Fruit fly (Drosophila melanogaster) whole organism: Measurements from ENCODE around the gene CG4313.

Experiments used
- CG8478 ChIP-seq: fragments of >200 bp; optimal IDR thresholded peaks from 2 replicates; lab custom pipeline; 2018; ENCODE audit warnings: inconsistent platforms
- Dll ChIP-seq: fragments of >200 bp; optimal IDR thresholded peaks from 2 replicates; lab custom pipeline; 2017
- EcR ChIP-seq, 2 experiments: fragments of >200 bp; optimal IDR thresholded peaks; 2 replicates each; lab custom pipeline; 2017; ENCODE audit warnings: missing biosample characterization in 2 of 2, missing genetic modification characterization in 2 of 2, missing genetic modification reagents in 2 of 2
- pan ChIP-seq: fragments of >200 bp; optimal IDR thresholded peaks from 2 replicates; lab custom pipeline; 2017
- psq ChIP-seq: fragments of >200 bp; optimal IDR thresholded peaks from 2 replicates; lab custom pipeline; 2017
- usp ChIP-seq: fragments of >200 bp; optimal IDR thresholded peaks from 2 replicates; lab custom pipeline; 2017; ENCODE audit warnings: missing biosample characterization, missing genetic modification characterization, mixed read lengths

CG4313 gene

DNA sequence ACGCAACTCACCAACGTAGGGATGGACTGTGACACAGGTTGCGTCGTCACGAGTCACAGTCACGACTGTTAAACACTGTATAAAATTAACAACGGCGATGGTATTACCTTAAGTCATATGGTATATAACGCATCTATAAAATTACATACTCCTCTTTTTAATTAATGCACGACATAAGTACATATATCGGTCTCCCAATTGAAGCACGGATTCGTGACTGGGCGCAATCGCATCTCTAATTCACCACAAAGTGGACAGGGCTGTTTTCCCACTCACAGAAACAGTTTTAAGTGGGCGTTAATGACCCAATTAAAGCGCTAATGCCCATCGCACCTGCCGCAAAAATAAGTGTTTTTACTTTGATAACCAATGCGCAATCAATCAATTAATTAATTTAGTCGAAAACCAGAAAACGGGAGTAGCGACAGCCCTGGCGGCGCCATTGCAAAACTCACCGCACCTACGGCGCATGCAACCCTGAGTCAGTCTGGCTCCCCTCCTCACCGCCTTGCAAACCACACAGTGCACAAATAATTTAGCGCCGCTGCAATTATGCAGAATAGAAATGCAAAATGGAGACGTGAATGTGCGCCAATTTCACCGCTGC, at the start of gene CG4313:
Gene CG4313, plus strand, starts transcription at position 557 of the 607 bp plus-strand sequence.
- TF ChIP-seq Dll (lab: Kevin White, UChicago) (no peak), CG8478 (no peak), pan (lab: Kevin White, UChicago) (no peak), psq (lab: Kevin White, UChicago) (no peak), usp (GFP tag; lab: Kevin White, UChicago) (no peak), EcR (GFP tag; optimal IDR thresholded peaks at IDR 0.05; lab: Kevin White, UChicago) (no peak)

DNA sequence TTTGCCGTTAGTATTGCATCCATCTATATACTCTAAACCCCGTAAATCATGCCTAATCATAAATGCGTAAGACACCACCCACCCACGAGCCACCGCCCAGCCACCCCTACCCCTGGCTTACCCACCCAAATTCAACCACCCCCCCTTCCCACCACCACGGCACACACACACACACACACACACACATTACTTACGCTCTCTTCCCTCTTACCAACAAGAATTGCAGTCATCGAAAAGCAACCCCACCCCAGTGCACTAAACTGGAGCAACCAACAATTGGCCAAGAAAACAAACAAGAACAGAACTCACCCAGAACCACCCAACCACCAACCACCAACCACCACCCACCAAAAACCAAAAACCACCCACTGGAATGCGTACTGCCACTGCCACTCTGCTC, 47.5 kb upstream of the CG4313 start:
- TF ChIP-seq pan (lab: Kevin White, UChicago) (no peak), CG8478 (no peak), usp (GFP tag; lab: Kevin White, UChicago) (no peak), EcR (GFP tag; optimal IDR thresholded peaks at IDR 0.05; lab: Kevin White, UChicago) (no peak), Dll (lab: Kevin White, UChicago) (no peak), psq (lab: Kevin White, UChicago) (no peak)

dm6 chrX:1995653-1996052, 46.0 kb upstream of the CG4313 start:
- TF ChIP-seq pan (lab: Kevin White, UChicago), result no peak
- no peak for TF ChIP-seq Dll (lab: Kevin White, UChicago)
- no peak for TF ChIP-seq psq (lab: Kevin White, UChicago)
- TF ChIP-seq usp (GFP tag; lab: Kevin White, UChicago), result no peak
- TF ChIP-seq CG8478, result no peak
- TF ChIP-seq EcR (GFP tag; optimal IDR thresholded peaks at IDR 0.05; lab: Kevin White, UChicago), result no peak

- TF ChIP-seq EcR (GFP tag; optimal IDR thresholded peaks at IDR 0.05; lab: Kevin White, UChicago), result no peak
- no peak for TF ChIP-seq CG8478
- no peak for TF ChIP-seq Dll (lab: Kevin White, UChicago)
- TF ChIP-seq pan (lab: Kevin White, UChicago), result no peak
- no peak for TF ChIP-seq psq (lab: Kevin White, UChicago)
- TF ChIP-seq usp (GFP tag; lab: Kevin White, UChicago), result no peak
These were observed 40.6 kb upstream of the CG4313 start for dm6 chrX:2001057-2001456.

DNA sequence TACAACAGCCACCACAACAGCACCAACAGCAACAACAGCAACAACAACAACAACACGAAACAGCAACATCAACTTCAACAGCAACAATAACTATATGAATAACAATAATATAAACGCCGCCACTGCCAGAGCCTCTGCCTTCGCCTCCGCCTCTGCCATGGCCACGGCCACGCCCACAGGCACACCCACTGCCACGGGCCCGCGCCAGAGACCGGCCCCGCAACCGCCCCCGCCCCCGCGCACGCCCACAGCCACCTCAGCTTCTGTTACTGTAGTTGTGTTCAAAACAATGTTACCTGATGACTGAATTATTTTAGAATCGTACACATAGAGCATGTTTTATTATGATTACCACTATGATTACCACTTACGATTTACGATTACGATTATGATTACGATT, 37.6 kb upstream of the CG4313 start:
- TF ChIP-seq Dll (lab: Kevin White, UChicago) (no peak), pan (lab: Kevin White, UChicago) (no peak), usp (GFP tag; lab: Kevin White, UChicago) (no peak), CG8478 (no peak), EcR (GFP tag; optimal IDR thresholded peaks at IDR 0.05; lab: Kevin White, UChicago) (no peak), psq (lab: Kevin White, UChicago) (no peak)

- TF ChIP-seq pan (lab: Kevin White, UChicago) (no peak), Dll (lab: Kevin White, UChicago) (no peak), EcR (GFP tag; optimal IDR thresholded peaks at IDR 0.05; lab: Kevin White, UChicago) (no peak), CG8478 (no peak), usp (GFP tag; lab: Kevin White, UChicago) (no peak), psq (lab: Kevin White, UChicago) (no peak)
These were observed 35.8 kb upstream of the CG4313 start for dm6 chrX:2005840-2006239.

DNA sequence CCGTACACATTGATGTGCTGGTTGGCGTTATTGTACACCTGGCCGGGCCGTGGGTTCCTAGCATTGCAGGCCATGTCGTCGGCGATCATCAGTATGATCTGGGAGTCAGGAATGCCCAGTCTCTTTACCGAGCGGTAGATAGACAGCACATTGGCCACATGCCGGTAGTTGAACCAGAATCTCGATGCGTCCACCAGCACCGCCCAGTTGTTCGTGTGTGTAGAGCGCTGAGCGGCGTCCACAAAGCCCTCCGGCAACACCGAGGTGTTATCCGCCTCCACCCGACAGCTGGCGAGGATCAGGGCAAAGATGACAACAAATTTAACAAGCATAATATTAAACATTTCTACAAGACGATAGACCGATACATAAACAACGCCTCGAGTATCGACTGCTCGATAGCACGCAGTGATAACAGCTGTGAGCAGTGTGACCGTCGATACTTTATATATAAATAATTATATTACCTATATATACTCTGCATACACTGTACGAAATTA, 32.7 kb upstream of the CG4313 start, which contains the start of gene PIG-K:
Gene PIG-K, minus strand, starts transcription at position 412 of the 500 bp plus-strand sequence.
- TF ChIP-seq EcR (GFP tag; optimal IDR thresholded peaks at IDR 0.05; lab: Kevin White, UChicago), result no peak
- no peak for TF ChIP-seq psq (lab: Kevin White, UChicago)
- TF ChIP-seq Dll (lab: Kevin White, UChicago), result no peak
- no peak for TF ChIP-seq pan (lab: Kevin White, UChicago)

dm6 chrX:2009453-2010009, 32.1 kb upstream of the CG4313 start:
- TF ChIP-seq EcR (GFP tag; optimal IDR thresholded peaks at IDR 0.05; lab: Kevin White, UChicago), result no peak

DNA sequence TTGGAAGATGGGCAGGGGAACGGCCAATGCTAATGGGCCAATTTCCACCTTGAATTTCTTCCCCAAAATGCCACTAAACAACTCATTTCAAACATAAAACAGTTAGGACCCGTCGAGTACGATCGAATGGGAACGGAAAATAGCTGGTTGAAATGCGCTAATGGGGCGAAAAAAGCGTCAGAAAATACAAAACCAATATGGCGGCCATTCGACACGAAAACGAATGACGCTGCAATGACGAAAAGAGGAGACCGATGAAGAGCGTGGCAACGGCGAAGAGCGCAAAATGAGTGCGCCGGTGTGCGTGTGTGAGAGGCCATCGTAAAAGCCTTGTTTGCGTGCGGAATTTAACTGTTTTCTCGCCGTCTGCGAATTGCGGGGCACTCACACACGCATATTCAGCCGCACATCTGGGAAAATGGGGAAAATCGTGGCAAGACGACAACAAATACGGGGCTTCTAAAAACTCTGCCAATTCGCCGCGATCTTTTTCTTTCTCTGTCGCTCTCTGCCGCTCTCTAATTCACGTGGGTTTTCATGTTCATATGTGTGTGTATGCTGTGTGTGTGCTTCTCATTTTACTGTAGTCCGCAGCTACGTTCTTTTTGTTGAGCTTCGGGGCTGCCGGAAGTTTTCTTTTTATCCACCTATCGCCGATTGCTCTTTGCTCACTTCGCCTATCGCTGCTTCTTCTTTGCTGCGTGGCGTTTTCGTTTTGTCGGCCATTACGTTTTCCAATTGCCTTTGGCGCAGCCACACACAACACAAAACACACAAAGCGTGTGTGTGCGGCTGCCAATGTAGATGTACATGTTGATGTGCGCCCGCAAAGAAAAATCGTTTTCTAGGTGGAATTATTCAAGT, 31.4 kb upstream of the CG4313 start, which contains the start of gene east:
Gene east, plus strand, starts transcription at position 851 of the 864 bp plus-strand sequence.
- TF ChIP-seq CG8478, result no peak
- TF ChIP-seq EcR (GFP tag; optimal IDR thresholded peaks at IDR 0.05; lab: Kevin White, UChicago), result no peak
- no peak for TF ChIP-seq pan (lab: Kevin White, UChicago)
- peak; percentile 72 for TF ChIP-seq Dll (lab: Kevin White, UChicago)
- TF ChIP-seq usp (GFP tag; lab: Kevin White, UChicago), result no peak
- TF ChIP-seq psq (lab: Kevin White, UChicago), result peak; percentile 15

DNA sequence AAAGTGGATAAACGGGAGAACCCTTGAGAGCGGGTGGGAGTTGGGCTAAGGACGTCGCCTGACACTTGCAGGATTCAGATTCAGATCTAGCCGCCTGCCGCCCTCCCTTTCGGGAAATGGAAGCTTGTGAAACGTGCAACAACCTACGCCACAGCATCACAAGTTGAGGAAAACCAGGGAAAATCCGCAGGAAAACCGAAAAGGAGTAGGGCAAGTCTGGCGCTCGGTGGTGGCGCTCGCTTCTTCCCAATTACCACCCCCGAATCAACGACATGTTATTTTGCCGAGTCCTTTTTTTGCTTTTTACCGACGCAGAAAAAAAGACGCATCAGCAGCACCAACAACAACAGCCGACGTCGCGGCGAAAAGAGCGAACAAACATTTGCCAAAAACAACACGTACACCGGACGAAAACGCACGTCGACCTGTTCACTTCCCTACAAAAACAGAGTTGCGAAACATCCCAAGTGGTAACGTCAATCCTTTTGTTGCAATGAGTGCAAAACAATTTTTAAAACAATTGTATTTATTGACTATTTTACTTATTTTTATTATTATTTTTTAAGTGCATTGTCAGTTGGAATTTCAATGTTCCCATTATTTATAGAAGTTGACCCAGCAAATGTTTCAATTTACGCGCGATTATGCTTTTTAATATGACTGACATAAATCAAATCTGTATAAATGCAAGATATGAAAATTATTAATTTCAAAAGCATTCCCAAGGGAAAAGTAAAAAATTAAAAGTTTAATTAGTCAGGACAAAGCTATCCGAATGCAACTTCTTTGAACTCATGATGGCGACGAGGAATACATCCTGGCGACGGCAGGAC, 30.2 kb upstream of the CG4313 start:
- TF ChIP-seq pan (lab: Kevin White, UChicago) (no peak), psq (lab: Kevin White, UChicago) (no peak), EcR (GFP tag; optimal IDR thresholded peaks at IDR 0.05; lab: Kevin White, UChicago) (no peak)

DNA sequence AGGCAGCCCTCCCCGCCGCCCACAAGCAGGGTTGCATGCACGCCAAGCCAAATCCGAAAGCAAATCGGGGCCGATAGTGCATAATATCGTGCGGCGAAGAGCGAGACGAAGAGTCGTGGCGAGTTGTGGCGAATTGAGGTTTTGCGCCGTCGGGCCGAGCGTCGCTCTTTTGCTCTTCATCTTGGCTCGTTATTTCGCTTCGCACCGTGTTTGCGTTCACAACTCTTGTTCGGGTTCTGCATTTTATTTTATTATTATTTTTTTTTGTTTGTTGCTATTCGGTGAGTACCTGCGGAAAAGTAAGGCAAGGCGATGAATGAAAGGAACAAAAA, 29.6 kb upstream of the CG4313 start:
- peak; percentile 11 for TF ChIP-seq Dll (lab: Kevin White, UChicago)
- no peak for TF ChIP-seq EcR (GFP tag; optimal IDR thresholded peaks at IDR 0.05; lab: Kevin White, UChicago)
